Worm (Caenorhabditis elegans) whole organism, mixed stage, embryonic: ENCODE data around the gene fbxb-33.

Experiments used
- M03D4.4 ChIP-seq: sonication (generic microtip); optimal IDR thresholded peaks from 2 replicates; lab custom pipeline; 2017; ENCODE audit warnings: mild to moderate bottlenecking, missing genetic modification characterization, missing compliant biosample characterization
- elt-3 ChIP-seq: fragments of 150-350 bp; optimal IDR thresholded peaks from 2 replicates; lab custom pipeline; 2014; ENCODE audit warnings: missing biosample characterization, missing genetic modification characterization
- lsy-2 ChIP-seq: fragments of 150-350 bp; optimal IDR thresholded peaks from 2 replicates; lab custom pipeline; 2014; ENCODE audit warnings: missing biosample characterization, missing genetic modification characterization
- nhr-237 ChIP-seq: fragments of 150-350 bp; optimal IDR thresholded peaks from 2 replicates; lab custom pipeline; 2014; ENCODE audit warnings: missing biosample characterization, missing genetic modification characterization
- pha-4 ChIP-seq: fragments of 150-350 bp; optimal IDR thresholded peaks from 2 replicates; lab custom pipeline; 2018; ENCODE audit warnings: missing biosample characterization, missing genetic modification reagents, missing genetic modification characterization
- snpc-4 ChIP-seq: fragments of 150-350 bp; optimal IDR thresholded peaks from 2 replicates; lab custom pipeline; 2014; ENCODE audit warnings: missing biosample characterization, missing genetic modification characterization
- ztf-11 ChIP-seq: fragments of 150-350 bp; optimal IDR thresholded peaks from 2 replicates; lab custom pipeline; 2014; ENCODE audit warnings: missing biosample characterization, missing genetic modification characterization

ce11 chrII:3681365-3682083 is 34.3 kb downstream of the fbxb-33 start, which contains the start of gene F19B10.10:
- TF ChIP-seq M03D4.4 (tag; lab: Kevin White, UChicago) (no peak), lsy-2 (tag; lab: Kevin White, UChicago) (no peak), nhr-237 (no peak), pha-4 (tag; lab: Kevin White, UChicago) (no peak), snpc-4 (tag; lab: Kevin White, UChicago) (no peak), ztf-11 (tag; lab: Kevin White, UChicago) (no peak), elt-3 (tag; lab: Kevin White, UChicago) (no peak)
